Fruit fly (Drosophila melanogaster) whole organism: ENCODE data around the gene dcma.

Experiments
- CG8478 ChIP-seq: fragments of >200 bp; optimal IDR thresholded peaks from 2 replicates; lab custom pipeline; 2018; ENCODE audit warnings: inconsistent platforms
- Dll ChIP-seq: fragments of >200 bp; optimal IDR thresholded peaks from 2 replicates; lab custom pipeline; 2017
- EcR ChIP-seq, 2 experiments: fragments of >200 bp; optimal IDR thresholded peaks; 2 replicates each; lab custom pipeline; 2017; ENCODE audit warnings: missing biosample characterization in 2 of 2, missing genetic modification characterization in 2 of 2, missing genetic modification reagents in 2 of 2
- pan ChIP-seq: fragments of >200 bp; optimal IDR thresholded peaks from 2 replicates; lab custom pipeline; 2017
- psq ChIP-seq: fragments of >200 bp; optimal IDR thresholded peaks from 2 replicates; lab custom pipeline; 2017
- usp ChIP-seq: fragments of >200 bp; optimal IDR thresholded peaks from 2 replicates; lab custom pipeline; 2017; ENCODE audit warnings: missing biosample characterization, missing genetic modification characterization, mixed read lengths

dcma gene

dm6 chr2L:4694421-4694820 lies at the start of gene dcma:
Gene dcma (plus strand): TSS chr2L:4694721.
- TF ChIP-seq Dll (lab: Kevin White, UChicago) (no peak), EcR (GFP tag; optimal IDR thresholded peaks at IDR 0.05; lab: Kevin White, UChicago) (no peak), psq (lab: Kevin White, UChicago) (no peak), pan (no peak), usp (GFP tag; lab: Kevin White, UChicago) (no peak), CG8478 (lab: Kevin White, UChicago) (no peak)

- TF ChIP-seq psq (lab: Kevin White, UChicago) (no peak), usp (GFP tag; lab: Kevin White, UChicago) (no peak), Dll (lab: Kevin White, UChicago) (no peak), CG8478 (lab: Kevin White, UChicago) (no peak), EcR (GFP tag; optimal IDR thresholded peaks at IDR 0.05; lab: Kevin White, UChicago) (no peak), pan (no peak)
Measured at dm6 chr2L:4646751-4647150, 47.8 kb upstream of the dcma start, which contains the start of gene CG43798. Gene CG43798 (plus strand): TSS chr2L:4647051.

dm6 chr2L:4648804-4649203 lies 45.7 kb upstream of the dcma start:
- no peak for TF ChIP-seq usp (GFP tag; lab: Kevin White, UChicago)
- TF ChIP-seq EcR (GFP tag; optimal IDR thresholded peaks at IDR 0.05; lab: Kevin White, UChicago) = peak in 1 of 2 experiments; percentile 3

dm6 chr2L:4650752-4651453 lies 43.6 kb upstream of the dcma start, which contains the start of gene CG3355:
Gene CG3355 (plus strand): TSS chr2L:4651403.
- no peak for TF ChIP-seq Dll (lab: Kevin White, UChicago)
- no peak for TF ChIP-seq CG8478 (lab: Kevin White, UChicago)
- no peak for TF ChIP-seq psq (lab: Kevin White, UChicago)
- no peak for TF ChIP-seq EcR (GFP tag; optimal IDR thresholded peaks at IDR 0.05; lab: Kevin White, UChicago)
- TF ChIP-seq pan = no peak
- no peak for TF ChIP-seq usp (GFP tag; lab: Kevin White, UChicago)

dm6 chr2L:4660932-4661331 lies 33.6 kb upstream of the dcma start:
- TF ChIP-seq CG8478 (lab: Kevin White, UChicago) (no peak), EcR (GFP tag; optimal IDR thresholded peaks at IDR 0.05; lab: Kevin White, UChicago) (no peak), pan (no peak), usp (GFP tag; lab: Kevin White, UChicago) (no peak), Dll (lab: Kevin White, UChicago) (no peak), psq (lab: Kevin White, UChicago) (no peak)

- no peak for TF ChIP-seq Dll (lab: Kevin White, UChicago)
- no peak for TF ChIP-seq pan
- no peak for TF ChIP-seq CG8478 (lab: Kevin White, UChicago)
- TF ChIP-seq psq (lab: Kevin White, UChicago) = no peak
- no peak for TF ChIP-seq EcR (GFP tag; optimal IDR thresholded peaks at IDR 0.05; lab: Kevin White, UChicago)
- TF ChIP-seq usp (GFP tag; lab: Kevin White, UChicago) = no peak
Measured at dm6 chr2L:4682377-4682776, 12.1 kb upstream of the dcma start, which contains the start of gene CG11929. Gene CG11929 (plus strand): TSS chr2L:4682677.

- no peak for TF ChIP-seq CG8478 (lab: Kevin White, UChicago)
- no peak for TF ChIP-seq EcR (GFP tag; optimal IDR thresholded peaks at IDR 0.05; lab: Kevin White, UChicago)
Measured at dm6 chr2L:4684361-4684760, 10.2 kb upstream of the dcma start, which contains the start of gene Elba1. Gene Elba1 (minus strand): TSS chr2L:4684461.

- TF ChIP-seq pan = no peak
- TF ChIP-seq CG8478 (lab: Kevin White, UChicago) = no peak
- TF ChIP-seq psq (lab: Kevin White, UChicago) = no peak
- no peak for TF ChIP-seq EcR (GFP tag; optimal IDR thresholded peaks at IDR 0.05; lab: Kevin White, UChicago)
- no peak for TF ChIP-seq usp (GFP tag; lab: Kevin White, UChicago)
- TF ChIP-seq Dll (lab: Kevin White, UChicago) = no peak
Measured at dm6 chr2L:4687211-4687610, 7.3 kb upstream of the dcma start, which contains the start of gene Elba3. Gene Elba3 (plus strand): TSS chr2L:4687511.

- TF ChIP-seq Dll (lab: Kevin White, UChicago) (no peak), CG8478 (lab: Kevin White, UChicago) (no peak)
Measured at dm6 chr2L:4690602-4691001, 3.9 kb upstream of the dcma start, which contains the start of gene CG3251. Gene CG3251 (minus strand): TSS chr2L:4690702.

dm6 chr2L:4698837-4699236 lies 4.3 kb downstream of the dcma start:
- no peak for TF ChIP-seq CG8478 (lab: Kevin White, UChicago)
- TF ChIP-seq psq (lab: Kevin White, UChicago) = no peak
- no peak for TF ChIP-seq EcR (GFP tag; optimal IDR thresholded peaks at IDR 0.05; lab: Kevin White, UChicago)
- no peak for TF ChIP-seq pan
- TF ChIP-seq usp (GFP tag; lab: Kevin White, UChicago) = no peak
- no peak for TF ChIP-seq Dll (lab: Kevin White, UChicago)

- TF ChIP-seq pan = no peak
- no peak for TF ChIP-seq usp (GFP tag; lab: Kevin White, UChicago)
- TF ChIP-seq Dll (lab: Kevin White, UChicago) = no peak
- no peak for TF ChIP-seq CG8478 (lab: Kevin White, UChicago)
- TF ChIP-seq psq (lab: Kevin White, UChicago) = no peak
- TF ChIP-seq EcR (GFP tag; optimal IDR thresholded peaks at IDR 0.05; lab: Kevin White, UChicago) = no peak
Measured at dm6 chr2L:4701385-4701784, 6.9 kb downstream of the dcma start, which contains the start of gene Taf12L. Gene Taf12L (minus strand): TSS chr2L:4701485.

- TF ChIP-seq pan = no peak
- no peak for TF ChIP-seq psq (lab: Kevin White, UChicago)
- no peak for TF ChIP-seq EcR (GFP tag; optimal IDR thresholded peaks at IDR 0.05; lab: Kevin White, UChicago)
- TF ChIP-seq usp (GFP tag; lab: Kevin White, UChicago) = no peak
Measured at dm6 chr2L:4726021-4726420, 31.5 kb downstream of the dcma start.
